Fruit fly (Drosophila melanogaster): ENCODE data around the gene Mcm10.
A peak's percentile ranks its signal among the peaks of the same experiment; 100 is the strongest.

Gene Mcm10

dm6 chr2L:21196511-21196910, 16.8 kb downstream of the Mcm10 start:
- TF ChIP-seq CG32006 (GFP tag; optimal IDR thresholded peaks at IDR 0.05) (peak; percentile 73), Hr39 (GFP tag; optimal IDR thresholded peaks at IDR 0.05) (peak; percentile 65), Met (GFP tag; optimal IDR thresholded peaks at IDR 0.05) (peak; percentile 23), CG6854 (GFP tag; optimal IDR thresholded peaks at IDR 0.05) (no peak), CG8319 (GFP tag; optimal IDR thresholded peaks at IDR 0.05) (no peak), CG4318 (GFP tag; optimal IDR thresholded peaks at IDR 0.05) (peak; percentile 35), CG11294 (GFP tag; IDR thresholded peaks at IDR 0.05) (no peak), Eip93F (GFP tag; optimal IDR thresholded peaks at IDR 0.05) (no peak), CG8119 (GFP tag; IDR thresholded peaks at IDR 0.05) (no peak; the same call in 2 of the 3 replicates), CG3032 (tag; optimal IDR thresholded peaks at IDR 0.05) (peak; percentile 31), CG10669 (GFP tag; optimal IDR thresholded peaks at IDR 0.05) (no peak), Blimp-1 (GFP tag; optimal IDR thresholded peaks at IDR 0.05) (no peak), ss (GFP tag; optimal IDR thresholded peaks at IDR 0.05) (no peak), CG6163 (GFP tag; IDR thresholded peaks at IDR 0.05) (no peak), esn (GFP tag; optimal IDR thresholded peaks at IDR 0.05) (peak; percentile 25), CG7368 (GFP tag; optimal IDR thresholded peaks at IDR 0.05) (no peak), CG6276 (GFP tag; optimal IDR thresholded peaks at IDR 0.05) (peak; percentile 18), CG11762 (GFP tag; optimal IDR thresholded peaks at IDR 0.05; ENCODE audit: insufficient read depth) (no peak), CG15336 (GFP tag; IDR thresholded peaks at IDR 0.05) (peak; percentile 26; the same call in 1 of the 2 replicates), Sox14 (GFP tag; optimal IDR thresholded peaks at IDR 0.05) (peak; percentile 18), acj6 (GFP tag; optimal IDR thresholded peaks at IDR 0.05) (peak; percentile 25), spab (GFP tag; optimal IDR thresholded peaks at IDR 0.05) (no peak), CG6808 (GFP tag; optimal IDR thresholded peaks at IDR 0.05) (no peak), Gug (GFP tag; IDR thresholded peaks at IDR 0.05) (peak; percentile 30; the same call in 1 of the 2 replicates), Eip75B (GFP tag; optimal IDR thresholded peaks at IDR 0.05) (no peak), Eip78C (GFP tag) (peak; percentile 75), cyc (GFP tag; optimal IDR thresholded peaks at IDR 0.05) (no peak), CG11902 (GFP tag; optimal IDR thresholded peaks at IDR 0.05) (no peak), OdsH (GFP tag; optimal IDR thresholded peaks at IDR 0.05) (peak; percentile 43), achi (GFP tag; optimal IDR thresholded peaks at IDR 0.05) (peak; percentile 33), vri (GFP tag; optimal IDR thresholded peaks at IDR 0.05) (no peak), Ets21C (GFP tag; optimal IDR thresholded peaks at IDR 0.05) (no peak), CG9139 (GFP tag; optimal IDR thresholded peaks at IDR 0.05) (no peak), CG10631 (GFP tag; optimal IDR thresholded peaks at IDR 0.05) (peak; percentile 16), Sox102F (GFP tag; optimal IDR thresholded peaks at IDR 0.05) (no peak), Lpt (GFP tag; optimal IDR thresholded peaks at IDR 0.05) (no peak), CG31627 (GFP tag; optimal IDR thresholded peaks at IDR 0.05) (no peak), Smox (GFP tag; optimal IDR thresholded peaks at IDR 0.05) (peak; percentile 26), Hr38 (GFP tag; optimal IDR thresholded peaks at IDR 0.05) (no peak), salr (GFP tag; optimal IDR thresholded peaks at IDR 0.05) (no peak), topi (GFP tag; optimal IDR thresholded peaks at IDR 0.05) (peak; percentile 25), CG3919 (GFP tag; optimal IDR thresholded peaks at IDR 0.05) (peak; percentile 37), pdm3 (GFP tag; optimal IDR thresholded peaks at IDR 0.05) (peak; percentile 34), Hr4 (GFP tag; optimal IDR thresholded peaks at IDR 0.05) (peak; percentile 53), fd85E (GFP tag; optimal IDR thresholded peaks at IDR 0.05) (no peak), dac (GFP tag; optimal IDR thresholded peaks at IDR 0.05) (no peak), eg (GFP tag; IDR thresholded peaks at IDR 0.05) (0 out of 3 replicates have a peak, but pooled peaks have one; percentile 18), fd59A (GFP tag; optimal IDR thresholded peaks at IDR 0.05) (no peak), lz (GFP tag; optimal IDR thresholded peaks at IDR 0.05) (no peak), Sox15 (GFP tag; optimal IDR thresholded peaks at IDR 0.05) (no peak), Ets96B (tag; optimal IDR thresholded peaks at IDR 0.05) (peak; percentile 38), CG16779 (tag; optimal IDR thresholded peaks at IDR 0.05) (no peak)

Measured in whole organism, prepupa.